Worm (Caenorhabditis elegans) whole organism, midembryonic: Measurements from ENCODE around the gene srz-14.

Source experiments
- T22C8.4 ChIP-seq: fragments of 200-800 bp; sonication (Bioruptor generic); IDR thresholded peaks from 2 replicates; pipeline ENCODE4 v1.3.6; 2022; ENCODE audit warnings: missing genetic modification characterization, missing compliant biosample characterization
- cog-1 ChIP-seq: sonication (generic microtip); optimal IDR thresholded peaks from 2 replicates; lab custom pipeline; 2016; ENCODE audit warnings: missing genetic modification characterization, missing compliant biosample characterization
- flt-1 ChIP-seq: fragments of 200-800 bp; sonication (Bioruptor generic); IDR thresholded peaks from 2 replicates; pipeline ENCODE4 v1.3.6; 2022; ENCODE audit warnings: missing genetic modification characterization, missing compliant biosample characterization
- klf-2 ChIP-seq: fragments of 200-800 bp; sonication (Bioruptor generic); conservative IDR thresholded peaks from 2 replicates; pipeline ENCODE4 v1.3.6; 2022; ENCODE audit warnings: missing genetic modification reagents, missing genetic modification characterization, missing compliant biosample characterization
- med-1 ChIP-seq: sonication (generic microtip); optimal IDR thresholded peaks from 2 replicates; lab custom pipeline; 2017; ENCODE audit warnings: missing genetic modification characterization, mild to moderate bottlenecking, missing compliant biosample characterization, antibody characterized with exemption, missing genetic modification reagents; ENCODE audit not compliant: insufficient read depth
- ref-1 ChIP-seq: fragments of 200-800 bp; sonication (Bioruptor generic); conservative IDR thresholded peaks from 2 replicates; pipeline ENCODE4 v1.3.6; 2022; ENCODE audit warnings: missing genetic modification reagents, missing genetic modification characterization, missing compliant biosample characterization
- tab-1 ChIP-seq: fragments of 200-800 bp; sonication (Bioruptor generic); IDR thresholded peaks from 2 replicates; pipeline ENCODE4 v1.3.6; 2022; ENCODE audit warnings: missing genetic modification characterization, missing compliant biosample characterization
- ztf-23 ChIP-seq: fragments of 200-800 bp; sonication (Bioruptor generic); IDR thresholded peaks from 2 replicates; pipeline ENCODE4 v1.3.6; 2022; ENCODE audit warnings: missing genetic modification reagents, missing genetic modification characterization, missing compliant biosample characterization
- ztf-29 ChIP-seq: fragments of 200-800 bp; sonication (Bioruptor generic); IDR thresholded peaks from 2 replicates; pipeline ENCODE4 v1.3.6; 2022; ENCODE audit warnings: missing genetic modification reagents, missing genetic modification characterization, missing compliant biosample characterization

The srz-14 gene

DNA sequence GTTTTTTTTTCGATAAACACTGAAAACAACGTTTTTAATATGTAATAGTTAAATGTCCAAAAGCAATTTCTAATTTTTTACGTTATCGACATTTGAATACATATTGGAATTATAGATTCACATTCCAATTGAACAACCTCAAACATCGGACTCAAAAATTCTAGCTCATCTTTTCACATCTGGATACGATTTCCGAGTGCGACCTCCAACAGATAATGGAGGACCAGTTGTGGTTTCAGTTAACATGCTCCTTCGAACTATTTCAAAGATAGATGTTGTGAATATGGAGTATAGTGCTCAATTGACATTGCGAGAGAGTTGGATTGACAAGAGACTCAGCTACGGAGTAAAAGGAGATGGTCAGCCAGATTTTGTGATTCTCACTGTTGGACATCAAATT is 36.6 kb downstream of the srz-14 start:
- TF ChIP-seq cog-1 (tag; lab: Kevin White, UChicago): no peak
- TF ChIP-seq med-1: no peak
- TF ChIP-seq T22C8.4 (GFP tag; lab: Robert Waterston, UW): no peak
- TF ChIP-seq klf-2 (GFP tag; lab: Robert Waterston, UW): no peak
- TF ChIP-seq tab-1: no peak
- TF ChIP-seq ref-1 (GFP tag; lab: Robert Waterston, UW): no peak
- no peak for TF ChIP-seq ztf-29 (GFP tag; lab: Robert Waterston, UW)
- TF ChIP-seq flt-1 (GFP tag; lab: Robert Waterston, UW): no peak
- TF ChIP-seq ztf-23: no peak

DNA sequence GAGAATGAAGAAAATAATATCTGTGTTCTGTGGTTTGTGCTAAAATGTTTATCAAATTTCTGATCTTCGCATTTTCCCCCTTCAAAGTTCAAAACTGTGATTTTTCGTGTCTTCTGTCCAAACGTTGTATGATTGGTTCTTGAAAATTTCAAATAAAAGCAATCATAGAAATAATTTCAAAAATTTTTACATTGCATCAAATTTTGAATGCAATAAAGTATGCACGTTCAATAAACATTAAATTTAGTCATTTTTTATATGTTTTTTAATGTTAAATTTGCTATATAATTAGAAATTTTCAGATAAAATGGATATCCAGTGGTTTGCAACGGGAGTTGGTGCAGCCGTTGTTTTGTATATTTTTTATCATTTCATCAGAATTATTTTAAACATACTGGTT is 40.6 kb downstream of the srz-14 start, which contains the start of gene stdh-2:
stdh-2 (plus strand) TSS at position 301 of the 400 bp plus-strand sequence.
- TF ChIP-seq T22C8.4 (GFP tag; lab: Robert Waterston, UW): no peak
- no peak for TF ChIP-seq tab-1
- TF ChIP-seq ztf-29 (GFP tag; lab: Robert Waterston, UW): no peak
- TF ChIP-seq cog-1 (tag; lab: Kevin White, UChicago): no peak
- TF ChIP-seq ztf-23: no peak
- TF ChIP-seq med-1: no peak

ce11 chrV:16225524-16226116 is 42.2 kb downstream of the srz-14 start:
- no peak for TF ChIP-seq cog-1 (tag; lab: Kevin White, UChicago)
- no peak for TF ChIP-seq ztf-23
- no peak for TF ChIP-seq ref-1 (GFP tag; lab: Robert Waterston, UW)
- TF ChIP-seq T22C8.4 (GFP tag; lab: Robert Waterston, UW): no peak
- TF ChIP-seq med-1: no peak
- no peak for TF ChIP-seq flt-1 (GFP tag; lab: Robert Waterston, UW)
- TF ChIP-seq ztf-29 (GFP tag; lab: Robert Waterston, UW): no peak
- TF ChIP-seq klf-2 (GFP tag; lab: Robert Waterston, UW): no peak
- no peak for TF ChIP-seq tab-1

DNA sequence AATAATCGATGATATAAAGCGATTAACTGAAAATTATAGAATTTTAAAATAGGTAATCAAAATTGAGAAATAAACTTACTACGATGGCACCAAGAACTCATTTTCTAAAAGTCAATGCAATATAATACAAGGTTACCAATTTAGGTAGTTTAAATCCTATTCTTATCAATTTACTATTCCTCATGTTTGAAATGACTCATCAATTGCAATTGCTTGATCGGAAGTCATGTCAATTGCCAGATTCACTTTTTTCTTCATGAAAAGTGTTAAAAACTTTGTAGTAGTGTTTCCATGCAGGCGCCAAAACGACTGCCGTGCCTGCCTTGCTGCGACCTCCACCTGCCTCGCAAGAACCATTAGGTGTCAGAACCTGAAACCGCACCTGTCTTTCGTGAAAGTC is 43.1 kb downstream of the srz-14 start, which contains the start of gene F11A5.13:
F11A5.13 (minus strand) TSS at position 101 of the 400 bp plus-strand sequence.
- TF ChIP-seq ztf-23: no peak
- no peak for TF ChIP-seq flt-1 (GFP tag; lab: Robert Waterston, UW)
- no peak for TF ChIP-seq med-1
- no peak for TF ChIP-seq ref-1 (GFP tag; lab: Robert Waterston, UW)
- no peak for TF ChIP-seq cog-1 (tag; lab: Kevin White, UChicago)
- TF ChIP-seq T22C8.4 (GFP tag; lab: Robert Waterston, UW): no peak

- TF ChIP-seq cog-1 (tag; lab: Kevin White, UChicago): no peak
- TF ChIP-seq flt-1 (GFP tag; lab: Robert Waterston, UW): no peak
- TF ChIP-seq ref-1 (GFP tag; lab: Robert Waterston, UW): no peak
- TF ChIP-seq tab-1: no peak
These were observed 46.0 kb downstream of the srz-14 start for ce11 chrV:16229439-16229838.

ce11 chrV:16229896-16230295 is 46.4 kb downstream of the srz-14 start, which contains the start of the genes F21H7.2 and F21H7.12:
Gene F21H7.2 (minus strand): TSS chrV:16229996.
Gene F21H7.12 (plus strand): TSS chrV:16230165.
- TF ChIP-seq ref-1 (GFP tag; lab: Robert Waterston, UW) (no peak), klf-2 (GFP tag; lab: Robert Waterston, UW) (no peak), tab-1 (no peak), cog-1 (tag; lab: Kevin White, UChicago) (no peak), T22C8.4 (GFP tag; lab: Robert Waterston, UW) (no peak), med-1 (no peak), ztf-29 (GFP tag; lab: Robert Waterston, UW) (no peak), flt-1 (GFP tag; lab: Robert Waterston, UW) (no peak), ztf-23 (no peak)

DNA sequence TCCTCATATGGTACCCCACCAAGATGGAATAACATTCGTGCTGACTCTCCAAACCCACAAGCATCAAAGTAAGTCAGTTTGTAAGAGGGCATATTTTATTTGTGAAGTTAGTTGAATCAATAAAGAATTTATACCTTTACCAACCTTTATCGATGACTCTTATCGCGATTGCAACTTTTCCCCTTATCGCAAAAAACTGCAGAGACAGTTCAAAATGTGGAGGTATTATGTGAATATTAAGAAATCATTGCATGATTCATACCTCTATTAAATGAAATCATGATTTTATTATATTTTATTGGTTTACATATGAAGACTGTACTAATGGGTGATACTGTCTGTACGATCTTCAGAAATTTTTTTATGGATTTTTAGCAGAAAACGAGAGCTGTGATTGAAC is 48.7 kb downstream of the srz-14 start, which contains the start of gene gst-22:
gst-22 (minus strand) TSS at position 103 of the 400 bp plus-strand sequence.
- TF ChIP-seq ztf-23 (no peak), ref-1 (GFP tag; lab: Robert Waterston, UW) (no peak), cog-1 (tag; lab: Kevin White, UChicago) (no peak), T22C8.4 (GFP tag; lab: Robert Waterston, UW) (no peak), med-1 (no peak), ztf-29 (GFP tag; lab: Robert Waterston, UW) (no peak), tab-1 (no peak), klf-2 (GFP tag; lab: Robert Waterston, UW) (no peak), flt-1 (GFP tag; lab: Robert Waterston, UW) (no peak)

DNA sequence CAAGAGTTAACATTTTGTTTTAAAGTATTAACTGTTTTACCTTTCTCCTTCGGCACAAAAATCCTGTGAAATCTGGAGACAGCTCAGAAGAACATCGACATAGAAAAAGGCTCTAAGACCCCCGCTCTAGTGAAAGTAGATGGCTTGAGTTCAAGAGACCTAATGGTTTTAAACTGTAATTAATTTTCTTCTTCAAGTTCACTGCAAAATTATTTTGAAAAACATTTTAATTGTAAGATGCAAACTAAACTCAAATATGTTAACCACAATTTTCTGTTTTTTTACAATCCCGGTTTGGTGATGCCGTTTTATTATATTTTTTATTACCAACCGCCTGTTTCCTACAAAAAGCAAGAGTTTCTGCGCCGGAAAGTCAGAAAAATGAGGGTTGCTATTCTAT is 50.2 kb downstream of the srz-14 start, which contains the start of gene clec-233:
clec-233 (plus strand) TSS at position 301 of the 400 bp plus-strand sequence.
- TF ChIP-seq ztf-23: no peak
- no peak for TF ChIP-seq cog-1 (tag; lab: Kevin White, UChicago)
- no peak for TF ChIP-seq med-1
- TF ChIP-seq klf-2 (GFP tag; lab: Robert Waterston, UW): no peak
- no peak for TF ChIP-seq ztf-29 (GFP tag; lab: Robert Waterston, UW)
- TF ChIP-seq flt-1 (GFP tag; lab: Robert Waterston, UW): no peak
- no peak for TF ChIP-seq ref-1 (GFP tag; lab: Robert Waterston, UW)
- TF ChIP-seq T22C8.4 (GFP tag; lab: Robert Waterston, UW): no peak
